Fruit fly (Drosophila melanogaster) whole organism: ENCODE measurements around the gene CG3168.

Source experiments
- CG8478 ChIP-seq: fragments of >200 bp; optimal IDR thresholded peaks from 2 replicates; lab custom pipeline; 2018; ENCODE audit warnings: inconsistent platforms
- Dll ChIP-seq: fragments of >200 bp; optimal IDR thresholded peaks from 2 replicates; lab custom pipeline; 2017
- EcR ChIP-seq, 2 experiments: fragments of >200 bp; optimal IDR thresholded peaks; 2 replicates each; lab custom pipeline; 2017; ENCODE audit warnings: missing biosample characterization in 2 of 2, missing genetic modification characterization in 2 of 2, missing genetic modification reagents in 2 of 2
- pan ChIP-seq: fragments of >200 bp; optimal IDR thresholded peaks from 2 replicates; lab custom pipeline; 2017
- psq ChIP-seq: fragments of >200 bp; optimal IDR thresholded peaks from 2 replicates; lab custom pipeline; 2017
- usp ChIP-seq: fragments of >200 bp; optimal IDR thresholded peaks from 2 replicates; lab custom pipeline; 2017; ENCODE audit warnings: missing biosample characterization, missing genetic modification characterization, mixed read lengths

Gene CG3168

dm6 chrX:6751964-6752363 is 12.2 kb upstream of the CG3168 start:
- TF ChIP-seq pan (lab: Kevin White, UChicago): no peak
- TF ChIP-seq Dll (lab: Kevin White, UChicago): no peak
- TF ChIP-seq psq: no peak
- no peak for TF ChIP-seq EcR (GFP tag; optimal IDR thresholded peaks at IDR 0.05; lab: Kevin White, UChicago)
- no peak for TF ChIP-seq CG8478 (lab: Kevin White, UChicago)
- no peak for TF ChIP-seq usp (GFP tag; lab: Kevin White, UChicago)

dm6 chrX:6747244-6747643 is 7.5 kb upstream of the CG3168 start, which contains the start of gene CG14439:
CG14439 (plus strand) TSS chrX:6747544.
- TF ChIP-seq Dll (lab: Kevin White, UChicago) (no peak), psq (no peak), pan (lab: Kevin White, UChicago) (no peak), usp (GFP tag; lab: Kevin White, UChicago) (no peak), EcR (GFP tag; optimal IDR thresholded peaks at IDR 0.05; lab: Kevin White, UChicago) (no peak), CG8478 (lab: Kevin White, UChicago) (no peak)

- TF ChIP-seq Dll (lab: Kevin White, UChicago): no peak
- TF ChIP-seq EcR (GFP tag; optimal IDR thresholded peaks at IDR 0.05; lab: Kevin White, UChicago): no peak
Measured at dm6 chrX:6746221-6746620, 6.4 kb upstream of the CG3168 start.

dm6 chrX:6745547-6745946 is 5.8 kb upstream of the CG3168 start:
- TF ChIP-seq usp (GFP tag; lab: Kevin White, UChicago) (no peak), EcR (GFP tag; optimal IDR thresholded peaks at IDR 0.05; lab: Kevin White, UChicago) (no peak), CG8478 (lab: Kevin White, UChicago) (no peak), Dll (lab: Kevin White, UChicago) (no peak), pan (lab: Kevin White, UChicago) (no peak), psq (no peak)

dm6 chrX:6744088-6744487 is 4.3 kb upstream of the CG3168 start, which contains the start of gene RpL17:
RpL17 (minus strand) TSS chrX:6744238.
- TF ChIP-seq Dll (lab: Kevin White, UChicago): no peak
- no peak for TF ChIP-seq CG8478 (lab: Kevin White, UChicago)
- no peak for TF ChIP-seq pan (lab: Kevin White, UChicago)
- no peak for TF ChIP-seq EcR (GFP tag; optimal IDR thresholded peaks at IDR 0.05; lab: Kevin White, UChicago)

dm6 chrX:6743192-6743591 is 3.4 kb upstream of the CG3168 start:
- TF ChIP-seq psq (no peak), usp (GFP tag; lab: Kevin White, UChicago) (no peak), pan (lab: Kevin White, UChicago) (no peak), CG8478 (lab: Kevin White, UChicago) (no peak), Dll (lab: Kevin White, UChicago) (no peak), EcR (GFP tag; optimal IDR thresholded peaks at IDR 0.05; lab: Kevin White, UChicago) (no peak)

- TF ChIP-seq usp (GFP tag; lab: Kevin White, UChicago) (no peak), Dll (lab: Kevin White, UChicago) (no peak), pan (lab: Kevin White, UChicago) (no peak), CG8478 (lab: Kevin White, UChicago) (no peak), EcR (GFP tag; optimal IDR thresholded peaks at IDR 0.05; lab: Kevin White, UChicago) (no peak), psq (no peak)
Measured at dm6 chrX:6741184-6741586, 1.4 kb upstream of the CG3168 start.

dm6 chrX:6733291-6734042 is 6.3 kb downstream of the CG3168 start:
- TF ChIP-seq psq: no peak
- no peak for TF ChIP-seq Dll (lab: Kevin White, UChicago)
- TF ChIP-seq usp (GFP tag; lab: Kevin White, UChicago): no peak
- no peak for TF ChIP-seq EcR (GFP tag; optimal IDR thresholded peaks at IDR 0.05; lab: Kevin White, UChicago)
- no peak for TF ChIP-seq pan (lab: Kevin White, UChicago)
- TF ChIP-seq CG8478 (lab: Kevin White, UChicago): no peak

- TF ChIP-seq Dll (lab: Kevin White, UChicago) (no peak), CG8478 (lab: Kevin White, UChicago) (no peak), usp (GFP tag; lab: Kevin White, UChicago) (no peak), psq (no peak)
Measured at dm6 chrX:6730600-6731259, 9.1 kb downstream of the CG3168 start.

dm6 chrX:6728597-6729158 is 11.1 kb downstream of the CG3168 start:
- TF ChIP-seq CG8478 (lab: Kevin White, UChicago) (no peak), EcR (GFP tag; optimal IDR thresholded peaks at IDR 0.05; lab: Kevin White, UChicago) (no peak), Dll (lab: Kevin White, UChicago) (no peak), pan (lab: Kevin White, UChicago) (no peak), psq (no peak), usp (GFP tag; lab: Kevin White, UChicago) (no peak)

dm6 chrX:6726758-6727490 is 12.9 kb downstream of the CG3168 start:
- TF ChIP-seq EcR (GFP tag; optimal IDR thresholded peaks at IDR 0.05; lab: Kevin White, UChicago) (no peak), usp (GFP tag; lab: Kevin White, UChicago) (no peak), pan (lab: Kevin White, UChicago) (no peak), psq (no peak), CG8478 (lab: Kevin White, UChicago) (no peak), Dll (lab: Kevin White, UChicago) (no peak)
